Worm (Caenorhabditis elegans) whole organism, early embryonic: ENCODE measurements around the gene srh-245.

Experiments
- B0310.2 ChIP-seq: sonication (generic microtip); optimal IDR thresholded peaks from 2 replicates; lab custom pipeline; 2016; ENCODE audit warnings: mild to moderate bottlenecking, missing genetic modification characterization, missing compliant biosample characterization
- F13C5.2 ChIP-seq: sonication (generic microtip); optimal IDR thresholded peaks from 2 replicates; lab custom pipeline; 2017; ENCODE audit warnings: mild to moderate bottlenecking, missing genetic modification characterization, inconsistent platforms, missing compliant biosample characterization
- ama-1 ChIP-seq: fragments of 150-350 bp; optimal IDR thresholded peaks from 2 replicates; lab custom pipeline; 2014
- hnd-1 ChIP-seq: sonication (generic microtip); optimal IDR thresholded peaks from 2 replicates; lab custom pipeline; 2016; ENCODE audit warnings: missing genetic modification characterization, missing compliant biosample characterization
- sea-1 ChIP-seq: fragments of 200-800 bp; sonication (Bioruptor generic); conservative IDR thresholded peaks from 2 replicates; pipeline ENCODE4 v1.3.6; 2022; ENCODE audit warnings: missing genetic modification characterization, missing compliant biosample characterization
- tbx-37 ChIP-seq: fragments of 200-800 bp; sonication (Bioruptor generic); conservative IDR thresholded peaks from 2 replicates; pipeline ENCODE4 v1.3.6; 2022; ENCODE audit warnings: missing genetic modification reagents, missing genetic modification characterization, missing compliant biosample characterization

DNA sequence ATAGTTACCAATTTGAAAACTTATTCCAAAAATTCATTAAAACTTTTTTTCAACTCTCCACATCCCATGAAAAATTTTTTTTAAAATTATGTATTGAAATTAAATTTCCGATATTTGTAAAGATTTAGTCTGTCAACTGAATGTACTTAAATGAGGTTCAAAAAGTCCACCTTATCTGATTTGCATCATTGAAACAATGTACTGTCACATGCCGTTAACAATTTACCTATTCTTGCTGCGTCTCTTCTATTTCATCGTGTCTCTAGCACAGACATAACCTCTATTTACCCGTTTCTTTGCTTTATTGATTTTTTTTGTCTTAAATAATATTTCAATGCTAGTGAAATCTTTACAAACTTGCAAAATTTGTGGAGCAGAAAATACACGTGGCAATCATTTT, 45.5 kb downstream of the srh-245 start, which contains the start of gene nhr-90:
- TF ChIP-seq tbx-37 (GFP tag; lab: Robert Waterston, UW) (no peak), F13C5.2 (tag; lab: Kevin White, UChicago) (no peak), sea-1 (GFP tag; lab: Robert Waterston, UW) (no peak), B0310.2 (tag; lab: Kevin White, UChicago) (no peak), ama-1 (lab: Kevin White, UChicago) (no peak), hnd-1 (no peak)
